Fruit fly (Drosophila melanogaster): Measurements from ENCODE around the gene Mco3.

The Mco3 gene

DNA sequence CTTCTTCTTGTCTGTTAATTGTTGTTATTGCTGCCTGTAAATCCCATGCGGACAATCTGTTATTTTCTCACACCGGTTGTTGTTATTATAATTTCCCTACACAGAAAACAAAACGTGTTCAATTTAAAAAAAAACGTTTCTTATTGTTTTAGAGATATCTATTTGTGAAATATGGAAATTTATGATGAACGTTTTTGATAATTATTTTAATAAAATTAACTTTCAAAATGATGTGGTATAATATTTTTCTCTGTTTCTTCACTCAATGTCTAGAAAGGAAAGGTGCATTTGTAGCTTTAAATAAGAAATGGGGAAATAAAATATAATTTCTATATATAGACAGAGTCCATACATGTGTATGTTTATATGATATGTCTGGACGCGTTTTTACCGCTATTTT, 13.0 kb upstream of the Mco3 start:
- TF ChIP-seq rn (GFP tag; IDR thresholded peaks at IDR 0.05) (no peak), Pif1B (GFP tag; optimal IDR thresholded peaks at IDR 0.05) (no peak), CG34367 (tag; optimal IDR thresholded peaks at IDR 0.05) (no peak), Pif1A (GFP tag; optimal IDR thresholded peaks at IDR 0.05) (no peak), CG12605 (GFP tag; IDR thresholded peaks at IDR 0.05) (peak; percentile 21; the same call in 1 of the 2 replicates), fd96Ca (GFP tag; IDR thresholded peaks at IDR 0.05) (no peak), CG14655 (GFP tag; optimal IDR thresholded peaks at IDR 0.05) (no peak), CG8301 (tag; optimal IDR thresholded peaks at IDR 0.05) (peak; percentile 66), CG10348 (GFP tag; IDR thresholded peaks at IDR 0.05) (no peak), Snoo (tag; optimal IDR thresholded peaks at IDR 0.05) (peak; percentile 10), CG15710 (tag; optimal IDR thresholded peaks at IDR 0.05) (peak; percentile 18), CG13204 (GFP tag; optimal IDR thresholded peaks at IDR 0.05) (no peak), CG8159 (tag; optimal IDR thresholded peaks at IDR 0.05) (peak; percentile 43), D1 (tag; optimal IDR thresholded peaks at IDR 0.05) (no peak), gl (tag; optimal IDR thresholded peaks at IDR 0.05) (no peak), CG9948 (tag; optimal IDR thresholded peaks at IDR 0.05) (peak; percentile 39), EcR (GFP tag; optimal IDR thresholded peaks at IDR 0.05) (no peak), Ets98B (GFP tag; IDR thresholded peaks at IDR 0.05) (peak; percentile 46; the same call in 1 of the 2 replicates), CG32121 (GFP tag; IDR thresholded peaks at IDR 0.05) (peak; percentile 68), CG4496 (GFP tag; IDR thresholded peaks at IDR 0.05) (peak; percentile 45; the same call in 1 of the 3 replicates), CG17806 (tag; optimal IDR thresholded peaks at IDR 0.05) (peak; percentile 32)

dm6 chr3R:25885136-25885535, 12.1 kb upstream of the Mco3 start:
- TF ChIP-seq CG8301 (tag; optimal IDR thresholded peaks at IDR 0.05) (no peak), EcR (GFP tag; optimal IDR thresholded peaks at IDR 0.05) (peak; percentile 8)

DNA sequence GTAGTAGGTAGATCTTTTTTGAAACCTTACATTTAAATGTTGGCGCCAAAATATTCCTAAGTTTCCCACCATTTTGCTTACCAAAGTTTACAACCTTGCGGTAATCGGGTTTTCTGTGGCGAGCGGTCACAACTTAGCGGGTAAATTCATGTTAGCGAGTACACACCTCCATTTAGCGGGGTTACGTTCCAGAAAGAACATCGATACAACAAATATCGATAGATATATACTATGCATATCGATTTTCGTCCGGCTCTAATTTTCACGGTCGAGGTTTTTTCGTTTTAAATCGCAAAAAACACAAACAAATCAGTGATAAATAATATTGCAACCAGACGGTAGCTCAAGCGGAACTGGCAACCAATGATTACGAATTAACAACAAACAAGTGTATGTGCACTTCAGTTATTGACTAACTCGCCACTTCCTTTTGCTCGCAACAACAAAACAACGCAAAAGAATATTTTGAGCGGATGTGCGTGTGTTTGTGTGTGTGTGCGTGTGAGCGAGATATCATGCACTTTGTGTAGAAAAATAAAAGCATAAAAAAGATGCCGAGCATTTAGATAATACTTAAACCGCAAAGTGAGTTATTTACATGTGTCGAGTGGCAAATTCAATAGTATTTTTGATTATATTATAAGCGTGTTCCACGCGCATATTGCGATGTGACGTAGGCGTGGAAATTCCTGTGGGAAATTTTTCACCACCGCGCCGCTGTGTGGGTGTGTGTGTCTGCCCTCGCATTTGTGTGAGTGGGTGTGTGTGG, 8.8 kb upstream of the Mco3 start, which contains the start of gene Lnk:
Lnk (plus strand) TSS at position 236 of the 769 bp plus-strand sequence.
- TF ChIP-seq gl (tag; optimal IDR thresholded peaks at IDR 0.05) (peak; percentile 54), Ets98B (GFP tag; IDR thresholded peaks at IDR 0.05) (no peak), EcR (GFP tag; optimal IDR thresholded peaks at IDR 0.05) (no peak), Pif1A (GFP tag; optimal IDR thresholded peaks at IDR 0.05) (no peak), rn (GFP tag; IDR thresholded peaks at IDR 0.05) (no peak), CG15710 (tag; optimal IDR thresholded peaks at IDR 0.05) (peak; percentile 17), CG14655 (GFP tag; optimal IDR thresholded peaks at IDR 0.05) (no peak), CG32121 (GFP tag; IDR thresholded peaks at IDR 0.05) (0 out of 2 replicates have a peak, but pooled peaks have one; percentile 13), CG34367 (tag; optimal IDR thresholded peaks at IDR 0.05) (peak; percentile 42), Snoo (tag; optimal IDR thresholded peaks at IDR 0.05) (no peak), CG8301 (tag; optimal IDR thresholded peaks at IDR 0.05) (no peak), CG12605 (GFP tag; IDR thresholded peaks at IDR 0.05) (no peak; the same call in 1 of the 2 replicates), Pif1B (GFP tag; optimal IDR thresholded peaks at IDR 0.05) (peak; percentile 36), CG8159 (tag; optimal IDR thresholded peaks at IDR 0.05) (peak; percentile 19), CG9948 (tag; optimal IDR thresholded peaks at IDR 0.05) (no peak), CG4496 (GFP tag; IDR thresholded peaks at IDR 0.05) (no peak), CG10348 (GFP tag; IDR thresholded peaks at IDR 0.05) (no peak)

DNA sequence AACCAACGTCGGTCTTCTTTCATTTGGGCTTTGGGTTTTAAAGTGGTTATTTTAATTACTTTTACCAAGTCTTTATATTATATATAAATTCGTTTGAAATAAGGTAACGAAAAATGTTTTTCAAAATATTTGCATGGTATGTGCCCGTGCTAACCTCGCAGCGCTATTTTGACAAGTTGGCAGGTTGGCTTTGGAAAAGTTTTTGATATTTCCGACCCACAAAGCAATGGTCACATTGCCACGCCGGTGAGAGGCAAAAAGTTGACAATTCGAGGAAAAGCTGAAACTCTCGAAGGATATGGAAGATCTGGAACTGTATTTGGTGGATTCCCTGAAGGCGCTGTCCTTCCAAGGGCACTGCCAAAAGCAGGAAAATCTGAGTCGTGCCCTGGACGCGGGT, 4.0 kb upstream of the Mco3 start, which contains the start of gene CG5913:
CG5913 (plus strand) TSS at position 224 of the 400 bp plus-strand sequence.
- TF ChIP-seq D1 (tag; optimal IDR thresholded peaks at IDR 0.05) (peak; percentile 68), Ets98B (GFP tag; IDR thresholded peaks at IDR 0.05) (no peak)

DNA sequence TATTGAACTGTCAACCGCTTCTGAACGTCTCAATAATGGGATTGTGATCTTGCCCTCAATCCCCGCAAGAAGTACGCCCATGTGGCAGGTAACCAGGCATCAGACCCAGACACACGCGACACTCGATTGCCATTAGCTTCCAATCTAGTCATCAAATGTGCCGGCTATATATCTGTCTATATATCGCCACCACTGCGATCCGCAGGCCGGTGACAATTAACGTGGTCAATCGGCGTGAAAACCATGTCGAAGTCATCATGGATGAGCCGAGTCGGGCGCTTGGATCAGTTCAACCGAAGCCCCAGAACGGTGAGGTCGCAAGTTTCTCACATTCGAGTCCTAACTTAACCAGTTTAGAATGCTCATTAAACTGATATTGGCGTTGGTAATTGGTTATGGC, 1.8 kb upstream of the Mco3 start, which contains the start of gene Sodq:
Sodq (plus strand) TSS at position 301 of the 400 bp plus-strand sequence.
- TF ChIP-seq CG13204 (GFP tag; optimal IDR thresholded peaks at IDR 0.05), result no peak
- no peak for TF ChIP-seq EcR (GFP tag; optimal IDR thresholded peaks at IDR 0.05)
- TF ChIP-seq CG14655 (GFP tag; optimal IDR thresholded peaks at IDR 0.05), result no peak
- no peak for TF ChIP-seq CG15710 (tag; optimal IDR thresholded peaks at IDR 0.05)
- TF ChIP-seq rn (GFP tag; IDR thresholded peaks at IDR 0.05), result no peak
- TF ChIP-seq CG32121 (GFP tag; IDR thresholded peaks at IDR 0.05), result no peak
- TF ChIP-seq CG10348 (GFP tag; IDR thresholded peaks at IDR 0.05), result no peak
- no peak for TF ChIP-seq CG34367 (tag; optimal IDR thresholded peaks at IDR 0.05)
- TF ChIP-seq Pif1A (GFP tag; optimal IDR thresholded peaks at IDR 0.05), result no peak
- no peak for TF ChIP-seq CG17806 (tag; optimal IDR thresholded peaks at IDR 0.05)
- no peak for TF ChIP-seq Pif1B (GFP tag; optimal IDR thresholded peaks at IDR 0.05)
- no peak for TF ChIP-seq CG4496 (GFP tag; IDR thresholded peaks at IDR 0.05)
- TF ChIP-seq fd96Ca (GFP tag; IDR thresholded peaks at IDR 0.05), result no peak
- no peak for TF ChIP-seq CG8301 (tag; optimal IDR thresholded peaks at IDR 0.05)
- TF ChIP-seq D1 (tag; optimal IDR thresholded peaks at IDR 0.05), result no peak
- TF ChIP-seq CG12605 (GFP tag; IDR thresholded peaks at IDR 0.05), result no peak
- TF ChIP-seq CG8159 (tag; optimal IDR thresholded peaks at IDR 0.05), result no peak

dm6 chr3R:25899690-25900089, 2.4 kb downstream of the Mco3 start, which contains the start of gene CG31091:
TSS of gene CG31091 (plus strand) at chr3R:25899903.
- no peak for TF ChIP-seq CG8301 (tag; optimal IDR thresholded peaks at IDR 0.05)
- TF ChIP-seq CG4496 (GFP tag; IDR thresholded peaks at IDR 0.05), result no peak
- no peak for TF ChIP-seq CG34367 (tag; optimal IDR thresholded peaks at IDR 0.05)
- no peak for TF ChIP-seq CG14655 (GFP tag; optimal IDR thresholded peaks at IDR 0.05)
- TF ChIP-seq Pif1B (GFP tag; optimal IDR thresholded peaks at IDR 0.05), result no peak
- no peak for TF ChIP-seq CG13204 (GFP tag; optimal IDR thresholded peaks at IDR 0.05)
- TF ChIP-seq CG10348 (GFP tag; IDR thresholded peaks at IDR 0.05), result no peak
- TF ChIP-seq Pif1A (GFP tag; optimal IDR thresholded peaks at IDR 0.05), result no peak
- no peak for TF ChIP-seq fd96Ca (GFP tag; IDR thresholded peaks at IDR 0.05)
- no peak for TF ChIP-seq EcR (GFP tag; optimal IDR thresholded peaks at IDR 0.05)

Data from whole organism, pupa.